Fruit fly (Drosophila melanogaster): ENCODE data around the gene B4.

- TF ChIP-seq gce (GFP tag; IDR thresholded peaks at IDR 0.05) (no peak), grn (GFP tag; optimal IDR thresholded peaks at IDR 0.05) (no peak), Sox102F (GFP tag; optimal IDR thresholded peaks at IDR 0.05) (no peak), Hr39 (optimal IDR thresholded peaks at IDR 0.05) (no peak), jumu (GFP tag; optimal IDR thresholded peaks at IDR 0.05) (no peak), sim (GFP tag; IDR thresholded peaks at IDR 0.05) (no peak), az2 (GFP tag; optimal IDR thresholded peaks at IDR 0.05) (no peak), gro (GFP tag; optimal IDR thresholded peaks at IDR 0.05) (no peak), Abd-B (GFP tag; optimal IDR thresholded peaks at IDR 0.05) (no peak), MBD-R2 (GFP tag; IDR thresholded peaks at IDR 0.05) (no peak), caup (GFP tag; optimal IDR thresholded peaks at IDR 0.05; ENCODE audit: severe bottlenecking) (no peak), wor (GFP tag; IDR thresholded peaks at IDR 0.05) (no peak), CG6791 (GFP tag; IDR thresholded peaks at IDR 0.05; ENCODE audit: partially characterized antibody) (no peak)
These were observed 19.5 kb downstream of the B4 start, which contains the start of gene CG33642 for dm6 chr2L:13529675-13530074.

All from whole organism, embryonic.